Fruit fly (Drosophila melanogaster) whole organism, embryonic: Measurements from ENCODE around the gene mEFTs.

Experiments
- CG10565 ChIP-seq: fragments of 200-800 bp; sonication (Bioruptor generic); optimal IDR thresholded peaks from 3 replicates; lab custom pipeline; 2016; ENCODE audit warnings: missing biosample characterization, mild to moderate bottlenecking, missing genetic modification characterization
- CG11560 ChIP-seq: fragments of 200-800 bp; sonication (Bioruptor generic); IDR thresholded peaks from 3 replicates; pipeline ENCODE4 v1.3.6; 2022; ENCODE audit warnings: missing biosample characterization, missing genetic modification characterization
- CG13123 ChIP-seq: fragments of 200-800 bp; sonication (Bioruptor generic); optimal IDR thresholded peaks from 2 replicates; lab custom pipeline; 2016; ENCODE audit warnings: missing biosample characterization, missing genetic modification characterization
- CG18011 ChIP-seq: fragments of 200-800 bp; sonication (Bioruptor generic); optimal IDR thresholded peaks from 2 replicates; lab custom pipeline; 2017; ENCODE audit warnings: missing biosample characterization, missing genetic modification characterization, mild to moderate bottlenecking, moderate library complexity, missing genotype
- CG2712 ChIP-seq: fragments of 200-800 bp; optimal IDR thresholded peaks from 3 replicates; lab custom pipeline; 2019; ENCODE audit warnings: missing biosample characterization, mild to moderate bottlenecking, missing genetic modification characterization, moderate library complexity
- Gug ChIP-seq: fragments of 200-800 bp; sonication (Bioruptor generic); IDR thresholded peaks from 4 replicates; pipeline ENCODE4 v1.3.6; 2022; ENCODE audit warnings: missing biosample characterization, missing genetic modification characterization
- Lpt ChIP-seq: fragments of >200 bp; optimal IDR thresholded peaks from 2 replicates; lab custom pipeline; 2018; ENCODE audit warnings: missing biosample characterization, missing genetic modification characterization
- Myb ChIP-seq: fragments of 200-800 bp; sonication (Bioruptor generic); optimal IDR thresholded peaks from 2 replicates; lab custom pipeline; 2016; ENCODE audit warnings: missing biosample characterization, missing genetic modification characterization
- crc ChIP-seq: fragments of 200-800 bp; sonication (Bioruptor generic); optimal IDR thresholded peaks from 2 replicates; lab custom pipeline; 2016; ENCODE audit warnings: missing biosample characterization, missing genetic modification characterization
- pzg ChIP-seq: fragments of 200-800 bp; sonication (Bioruptor generic); optimal IDR thresholded peaks from 3 replicates; lab custom pipeline; 2018; ENCODE audit warnings: missing biosample characterization, mild to moderate bottlenecking, missing genetic modification characterization, moderate library complexity
- ranshi ChIP-seq: fragments of 200-800 bp; sonication (Bioruptor generic); IDR thresholded peaks from 2 replicates; pipeline ENCODE4 v1.3.6; 2022; ENCODE audit warnings: missing biosample characterization, missing genetic modification characterization
- tin ChIP-seq: fragments of 200-800 bp; sonication (Bioruptor generic); optimal IDR thresholded peaks from 3 replicates; lab custom pipeline; 2016; ENCODE audit warnings: missing biosample characterization, missing genetic modification characterization

DNA sequence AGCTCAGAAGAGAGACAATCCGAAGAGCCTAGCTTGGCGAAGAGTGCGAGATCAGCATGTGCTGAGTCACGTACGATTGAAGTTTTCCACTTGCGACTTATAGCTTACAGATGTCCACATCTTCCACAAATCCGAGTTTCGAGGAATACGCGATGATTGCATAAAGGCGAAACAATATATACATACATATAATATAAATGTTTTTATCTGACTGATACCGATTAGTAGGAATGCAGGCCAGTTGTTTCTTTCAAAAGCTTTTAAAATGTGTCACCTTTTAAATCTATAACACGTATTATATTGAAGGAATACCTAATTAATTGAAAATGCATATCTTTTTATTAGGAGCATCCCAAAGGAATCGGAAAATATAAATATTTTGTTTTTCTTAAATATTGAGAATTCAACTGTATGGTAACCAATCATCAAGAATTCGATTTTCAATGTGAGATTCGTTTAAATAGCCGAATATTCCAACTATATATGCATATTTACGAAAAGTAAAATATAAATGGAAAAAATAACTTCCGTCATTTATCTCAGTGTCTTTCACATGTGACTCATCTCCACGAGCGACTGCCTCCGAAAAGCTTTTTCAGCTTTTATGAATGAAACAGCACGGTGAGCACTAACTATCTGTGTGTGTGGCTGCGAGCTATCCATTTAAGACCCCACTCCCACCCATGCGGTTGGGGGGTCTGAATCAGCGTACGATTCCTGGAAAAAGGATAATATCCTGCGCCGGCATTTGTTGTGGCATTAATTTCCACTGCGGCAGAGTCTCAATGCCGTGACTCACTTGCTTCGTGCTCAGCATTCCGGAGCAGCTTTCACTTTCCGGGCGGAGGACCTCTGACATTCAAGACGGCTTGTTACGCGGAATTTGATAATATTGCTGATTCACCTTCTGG lies 50.1 kb downstream of the mEFTs start:
- no peak for TF ChIP-seq Lpt
- TF ChIP-seq CG2712 (tag; lab: Kevin White, UChicago): peak; percentile 72
- no peak for TF ChIP-seq Gug (GFP tag; lab: Robert Waterston, UW)
- TF ChIP-seq crc (GFP tag; lab: Kevin White, UChicago): no peak
- no peak for TF ChIP-seq ranshi
- TF ChIP-seq CG18011 (GFP tag; lab: Kevin White, UChicago): peak; percentile 51
- peak; percentile 10 for TF ChIP-seq CG13123 (GFP tag; lab: Kevin White, UChicago)
- peak; percentile 26 for TF ChIP-seq Myb
- TF ChIP-seq CG11560 (tag; lab: Robert Waterston, UW): no peak
- peak; percentile 19 for TF ChIP-seq tin (GFP tag; lab: Kevin White, UChicago)
- TF ChIP-seq CG10565: no peak
- no peak for TF ChIP-seq pzg (GFP tag; lab: Kevin White, UChicago)
